Fruit fly (Drosophila melanogaster) whole organism, embryonic: ENCODE data around the gene alphaCOP.

Experiments used
- Atf3 ChIP-seq: fragments of 200-800 bp; sonication (Bioruptor generic); optimal IDR thresholded peaks from 3 replicates; lab custom pipeline; 2016; ENCODE audit warnings: missing biosample characterization, missing genetic modification characterization
- B-H2 ChIP-seq: fragments of 200-800 bp; sonication (Bioruptor generic); optimal IDR thresholded peaks from 2 replicates; lab custom pipeline; 2018; ENCODE audit warnings: missing biosample characterization, mild to moderate bottlenecking, missing genetic modification characterization
- Blimp-1 ChIP-seq: fragments of 200-800 bp; sonication (Bioruptor generic); optimal IDR thresholded peaks from 3 replicates; lab custom pipeline; 2018; ENCODE audit warnings: missing biosample characterization, missing genetic modification characterization, mild to moderate bottlenecking, moderate library complexity, missing genetic modification reagents
- CG10543 ChIP-seq: fragments of 200-800 bp; sonication (Bioruptor generic); optimal IDR thresholded peaks from 3 replicates; lab custom pipeline; 2017; ENCODE audit warnings: missing biosample characterization, mild to moderate bottlenecking, missing genetic modification characterization, moderate library complexity
- CG12219 ChIP-seq: fragments of 200-800 bp; sonication (Bioruptor generic); optimal IDR thresholded peaks from 3 replicates; lab custom pipeline; 2018; ENCODE audit warnings: missing biosample characterization, mild to moderate bottlenecking, missing genetic modification characterization
- CG15269 ChIP-seq: fragments of 200-800 bp; sonication (Bioruptor generic); optimal IDR thresholded peaks from 2 replicates; lab custom pipeline; 2018; ENCODE audit warnings: missing biosample characterization, mild to moderate bottlenecking, missing genetic modification characterization, moderate library complexity
- CG17186 ChIP-seq: fragments of 200-800 bp; sonication (Bioruptor generic); optimal IDR thresholded peaks from 3 replicates; lab custom pipeline; 2017; ENCODE audit warnings: missing biosample characterization, missing genetic modification reagents, missing genetic modification characterization
- CG1832 ChIP-seq: fragments of 200-800 bp; sonication (Bioruptor generic); optimal IDR thresholded peaks from 2 replicates; lab custom pipeline; 2017; ENCODE audit warnings: missing biosample characterization, mild to moderate bottlenecking, missing genetic modification characterization, inconsistent platforms
- CG18764 ChIP-seq: fragments of 200-800 bp; sonication (Bioruptor generic); optimal IDR thresholded peaks from 3 replicates; lab custom pipeline; 2016; ENCODE audit warnings: missing biosample characterization, missing genetic modification characterization
- CG2120 ChIP-seq: fragments of 200-800 bp; sonication (Bioruptor generic); optimal IDR thresholded peaks from 3 replicates; lab custom pipeline; 2016; ENCODE audit warnings: missing biosample characterization, missing genetic modification characterization
- CG31365 ChIP-seq: fragments of 200-800 bp; sonication (Bioruptor generic); optimal IDR thresholded peaks from 2 replicates; lab custom pipeline; 2018; ENCODE audit warnings: missing biosample characterization, mild to moderate bottlenecking, missing genetic modification characterization
- CG3163 ChIP-seq: fragments of 200-800 bp; sonication (Bioruptor generic); optimal IDR thresholded peaks from 3 replicates; lab custom pipeline; 2016; ENCODE audit warnings: missing biosample characterization, missing genetic modification characterization
- CG32772 ChIP-seq: fragments of 200-800 bp; sonication (Bioruptor generic); IDR thresholded peaks from 2 replicates; pipeline ENCODE4 v1.3.6; 2022; ENCODE audit warnings: missing biosample characterization, missing genetic modification characterization
- CG33557 ChIP-seq: fragments of 200-800 bp; sonication (Bioruptor generic); optimal IDR thresholded peaks from 2 replicates; lab custom pipeline; 2019; ENCODE audit warnings: missing biosample characterization, mild to moderate bottlenecking, missing genetic modification characterization, moderate library complexity
- CG3995 ChIP-seq: fragments of 200-800 bp; sonication (Bioruptor generic); optimal IDR thresholded peaks from 3 replicates; lab custom pipeline; 2016; ENCODE audit warnings: missing biosample characterization, missing genetic modification characterization
- CG43689 ChIP-seq: fragments of 200-800 bp; sonication (Bioruptor generic); IDR thresholded peaks from 2 replicates; pipeline ENCODE4 v1.3.6; 2022; ENCODE audit warnings: missing biosample characterization, missing genetic modification characterization
- CG4404 ChIP-seq: fragments of 200-800 bp; sonication (Bioruptor generic); IDR thresholded peaks from 2 replicates; pipeline ENCODE4 v1.3.6; 2022; ENCODE audit warnings: missing biosample characterization, missing genetic modification characterization
- CG6683 ChIP-seq: fragments of 200-800 bp; sonication (Bioruptor generic); optimal IDR thresholded peaks from 2 replicates; lab custom pipeline; 2017; ENCODE audit warnings: missing biosample characterization, mild to moderate bottlenecking, missing genetic modification characterization, missing genetic modification reagents
- CG6791 ChIP-seq: fragments of 200-800 bp; sonication (Bioruptor generic); IDR thresholded peaks from 3 replicates; pipeline ENCODE4 v1.3.6; 2022; ENCODE audit warnings: missing biosample characterization, missing genetic modification characterization; ENCODE audit not compliant: partially characterized antibody
- CG8478 ChIP-seq: fragments of >200 bp; optimal IDR thresholded peaks from 2 replicates; lab custom pipeline; 2018
- D ChIP-seq, 2 experiments: fragments of 200-800 bp in 1 of 2; fragments of >200 bp in 1 of 2; sonication (Bioruptor generic) in 1 of 2; optimal IDR thresholded peaks; 2 replicates in 1 of 2; 3 replicates in 1 of 2; lab custom pipeline; 2017; ENCODE audit warnings: mild to moderate bottlenecking in 1 of 2, missing biosample characterization in 1 of 2, missing genetic modification characterization in 1 of 2, missing genetic modification reagents in 1 of 2
- D19A ChIP-seq: fragments of 200-800 bp; optimal IDR thresholded peaks from 3 replicates; lab custom pipeline; 2019; ENCODE audit warnings: missing biosample characterization, mild to moderate bottlenecking, missing genetic modification characterization, moderate library complexity
- Dip3 ChIP-seq: fragments of 200-800 bp; sonication (Bioruptor generic); optimal IDR thresholded peaks from 3 replicates; lab custom pipeline; 2016; ENCODE audit warnings: missing biosample characterization, missing genetic modification characterization
- Ets65A ChIP-seq: fragments of 200-800 bp; sonication (Bioruptor generic); peaks from one replicate; lab custom pipeline; 2016; ENCODE audit warnings: missing biosample characterization, missing genetic modification characterization
- Hmr ChIP-seq: fragments of 200-800 bp; sonication (Bioruptor generic); optimal IDR thresholded peaks from 3 replicates; lab custom pipeline; 2017; ENCODE audit warnings: mild to moderate bottlenecking, missing biosample characterization, missing genetic modification reagents, missing genetic modification characterization
- Hr39 ChIP-seq: fragments of >200 bp; optimal IDR thresholded peaks from 2 replicates; lab custom pipeline; 2017
- Lim3 ChIP-seq: fragments of 200-800 bp; sonication (Bioruptor generic); IDR thresholded peaks from 2 replicates; pipeline ENCODE4 v1.3.6; 2022; ENCODE audit warnings: missing biosample characterization, missing genetic modification characterization
- Lpt ChIP-seq: fragments of >200 bp; optimal IDR thresholded peaks from 2 replicates; lab custom pipeline; 2018; ENCODE audit warnings: missing biosample characterization, missing genetic modification characterization
- Pdp1 ChIP-seq, 2 experiments: fragments of 200-800 bp; sonication (Bioruptor generic); optimal IDR thresholded peaks; 3 replicates each; lab custom pipeline; 2016; ENCODE audit warnings: missing biosample characterization in 2 of 2, missing genetic modification characterization in 2 of 2, mild to moderate bottlenecking in 1 of 2, moderate library complexity in 1 of 2
- Sox100B ChIP-seq: fragments of 200-800 bp; sonication (Bioruptor generic); optimal IDR thresholded peaks from 3 replicates; lab custom pipeline; 2018; ENCODE audit warnings: missing biosample characterization, mild to moderate bottlenecking, missing genetic modification characterization
- Trl ChIP-seq, 3 experiments: fragments of >200 bp in 2 of 3; fragments of 200-800 bp in 1 of 3; sonication (Bioruptor generic) in 1 of 3; optimal IDR thresholded peaks; 2 replicates in 1 of 3; 3 replicates in 2 of 3; lab custom pipeline; 2016 to 2017; ENCODE audit warnings: missing biosample characterization in 1 of 3, missing genetic modification characterization in 1 of 3
- bigmax ChIP-seq: fragments of 200-800 bp; sonication (Bioruptor generic); optimal IDR thresholded peaks from 2 replicates; lab custom pipeline; 2018; ENCODE audit warnings: missing biosample characterization, mild to moderate bottlenecking, missing genetic modification characterization
- bsh ChIP-seq, 2 experiments: fragments of 200-800 bp; sonication (Bioruptor generic); optimal IDR thresholded peaks; 2 replicates each; lab custom pipeline; 2017 to 2018; ENCODE audit warnings: mild to moderate bottlenecking in 2 of 2, missing biosample characterization in 2 of 2, missing genetic modification characterization in 2 of 2, moderate library complexity in 1 of 2
- chinmo ChIP-seq: fragments of 200-800 bp; sonication (Bioruptor generic); IDR thresholded peaks from 4 replicates; pipeline ENCODE4 v1.3.6; 2022; ENCODE audit warnings: missing biosample characterization, missing genetic modification characterization; ENCODE audit not compliant: partially characterized antibody
- fd102C ChIP-seq: fragments of 200-800 bp; sonication (Bioruptor generic); optimal IDR thresholded peaks from 2 replicates; lab custom pipeline; 2018; ENCODE audit warnings: missing biosample characterization, mild to moderate bottlenecking, missing genetic modification characterization, moderate library complexity
- fru ChIP-seq: fragments of >200 bp; optimal IDR thresholded peaks from 2 replicates; lab custom pipeline; 2017
- hbn ChIP-seq: fragments of 200-800 bp; sonication (Bioruptor generic); IDR thresholded peaks from 2 replicates; pipeline ENCODE4 v1.3.6; 2022; ENCODE audit warnings: missing biosample characterization, missing genetic modification characterization; ENCODE audit not compliant: partially characterized antibody
- insv ChIP-seq, 2 experiments: fragments of 200-800 bp; sonication (Bioruptor generic); optimal IDR thresholded peaks; 3 replicates each; lab custom pipeline; 2016 to 2018; ENCODE audit warnings: missing biosample characterization in 2 of 2, missing genetic modification characterization in 2 of 2
- kni ChIP-seq: fragments of 200-800 bp; sonication (Bioruptor generic); optimal IDR thresholded peaks from 3 replicates; lab custom pipeline; 2017; ENCODE audit warnings: mild to moderate bottlenecking, missing biosample characterization, missing genetic modification reagents, missing genetic modification characterization
- lbe ChIP-seq: fragments of 200-800 bp; sonication (Bioruptor generic); optimal IDR thresholded peaks from 2 replicates; lab custom pipeline; 2016; ENCODE audit warnings: missing biosample characterization, mild to moderate bottlenecking, missing genetic modification characterization
- nom ChIP-seq: fragments of 200-800 bp; sonication (Bioruptor generic); optimal IDR thresholded peaks from 2 replicates; lab custom pipeline; 2017; ENCODE audit warnings: missing biosample characterization, missing genetic modification characterization, mild to moderate bottlenecking, moderate library complexity, missing genetic modification reagents
- pita ChIP-seq: fragments of 200-800 bp; sonication (Bioruptor generic); optimal IDR thresholded peaks from 2 replicates; lab custom pipeline; 2017; ENCODE audit warnings: missing biosample characterization, mild to moderate bottlenecking, missing genetic modification characterization
- pnt ChIP-seq: fragments of 200-800 bp; sonication (Bioruptor generic); optimal IDR thresholded peaks from 3 replicates; lab custom pipeline; 2016; ENCODE audit warnings: missing biosample characterization, missing genetic modification characterization
- schlank ChIP-seq: fragments of 200-800 bp; sonication (Bioruptor generic); optimal IDR thresholded peaks from 2 replicates; lab custom pipeline; 2018; ENCODE audit warnings: missing biosample characterization, mild to moderate bottlenecking, missing genetic modification characterization
- sens-2 ChIP-seq: fragments of 200-800 bp; sonication (Bioruptor generic); IDR thresholded peaks from 2 replicates; pipeline ENCODE4 v1.3.6; 2022; ENCODE audit warnings: missing biosample characterization, missing genetic modification characterization
- tin ChIP-seq: fragments of 200-800 bp; sonication (Bioruptor generic); optimal IDR thresholded peaks from 3 replicates; lab custom pipeline; 2016; ENCODE audit warnings: missing biosample characterization, missing genetic modification characterization
- toy ChIP-seq: fragments of 200-800 bp; sonication (Bioruptor generic); IDR thresholded peaks from 2 replicates; pipeline ENCODE4 v1.3.6; 2022; ENCODE audit warnings: missing biosample characterization, missing genetic modification characterization
- tup ChIP-seq: fragments of 200-800 bp; sonication (Bioruptor generic); optimal IDR thresholded peaks from 2 replicates; lab custom pipeline; 2016; ENCODE audit warnings: missing biosample characterization, mild to moderate bottlenecking, missing genetic modification characterization, moderate library complexity
- wor ChIP-seq: fragments of 200-800 bp; sonication (Bioruptor generic); IDR thresholded peaks from 2 replicates; pipeline ENCODE4 v1.3.6; 2022; ENCODE audit warnings: missing biosample characterization, missing genetic modification characterization
- z ChIP-seq: fragments of 200-800 bp; sonication (Bioruptor generic); IDR thresholded peaks from 3 replicates; pipeline ENCODE4 v1.3.6; 2022; ENCODE audit warnings: missing biosample characterization, missing genetic modification characterization

The alphaCOP gene

DNA sequence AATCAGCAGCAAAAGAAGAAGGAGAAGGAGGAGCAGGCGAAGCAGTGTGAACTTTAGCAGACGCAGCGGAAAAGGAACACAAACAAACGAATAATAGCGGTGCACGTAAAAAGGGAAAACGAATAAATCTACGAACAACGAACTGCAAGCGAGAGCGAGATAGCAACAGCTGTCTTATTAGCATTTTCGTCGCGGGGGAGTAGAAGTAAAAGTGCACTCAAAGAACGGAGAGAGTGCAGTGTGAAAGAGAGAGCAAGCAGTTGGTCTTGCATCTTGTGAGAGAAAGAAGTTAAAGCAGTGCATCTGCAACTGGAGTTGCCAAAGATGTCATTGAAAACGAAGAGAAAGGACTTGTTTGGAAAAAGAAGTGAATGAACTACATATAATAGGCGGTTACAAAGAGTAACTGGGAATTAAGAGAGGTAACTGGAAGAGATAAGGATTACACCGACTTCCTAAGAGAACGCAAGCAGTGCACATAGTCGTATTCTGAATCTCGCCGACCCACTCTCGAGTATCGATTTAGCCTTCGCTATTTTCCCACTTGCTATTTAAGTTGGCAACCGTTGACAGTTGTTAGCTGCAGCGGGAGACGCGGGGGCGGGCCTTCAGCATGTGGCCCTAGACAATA is 52.1 kb downstream of the alphaCOP start (continued):
- TF ChIP-seq Sox100B (GFP tag; lab: Kevin White, UChicago) (no peak), pnt (GFP tag; lab: Kevin White, UChicago) (no peak), Lpt (GFP tag; lab: Kevin White, UChicago) (no peak), Trl (optimal IDR thresholded peaks at IDR 0.05; lab: Kevin White, UChicago) (peak in 1 of 2 experiments; percentile 86), Trl (GFP tag; optimal IDR thresholded peaks at IDR 0.05; lab: Kevin White, UChicago) (no peak), Lim3 (GFP tag; lab: Robert Waterston, UW) (no peak), CG6791 (GFP tag; lab: Robert Waterston, UW) (no peak), bsh (GFP tag; optimal IDR thresholded peaks at IDR 0.05; lab: Kevin White, UChicago) (peak in 1 of 2 experiments; percentile 14), CG15269 (tag; lab: Kevin White, UChicago) (no peak), D19A (no peak), Atf3 (GFP tag; lab: Kevin White, UChicago) (no peak), kni (GFP tag; lab: Kevin White, UChicago) (peak; percentile 19), Hmr (GFP tag; lab: Kevin White, UChicago) (no peak), tup (GFP tag; lab: Kevin White, UChicago) (no peak), CG3995 (GFP tag; lab: Kevin White, UChicago) (no peak), fru (no peak), CG10543 (no peak), CG18764 (GFP tag; lab: Kevin White, UChicago) (no peak), CG3163 (GFP tag; lab: Kevin White, UChicago) (peak; percentile 95), z (peak; percentile 94), bigmax (GFP tag; lab: Kevin White, UChicago) (no peak), CG31365 (peak; percentile 94), Ets65A (GFP tag; lab: Kevin White, UChicago) (peak; percentile 73), CG12219 (GFP tag; lab: Kevin White, UChicago) (no peak), CG6683 (GFP tag; lab: Kevin White, UChicago) (no peak), CG33557 (GFP tag; lab: Kevin White, UChicago) (peak; percentile 7), fd102C (GFP tag; lab: Kevin White, UChicago) (no peak), CG43689 (no peak), nom (peak; percentile 69), D (optimal IDR thresholded peaks at IDR 0.05; lab: Kevin White, UChicago) (peak; percentile 45), D (GFP tag; optimal IDR thresholded peaks at IDR 0.05; lab: Kevin White, UChicago) (no peak), CG32772 (no peak), schlank (tag; lab: Kevin White, UChicago) (no peak), wor (no peak), CG8478 (no peak), B-H2 (GFP tag; lab: Kevin White, UChicago) (no peak), Hr39 (lab: Kevin White, UChicago) (no peak), CG17186 (no peak), CG1832 (GFP tag; lab: Kevin White, UChicago) (peak; percentile 5), insv (GFP tag; optimal IDR thresholded peaks at IDR 0.05; lab: Kevin White, UChicago) (peak in 1 of 2 experiments; percentile 92), Blimp-1 (peak; percentile 95)

DNA sequence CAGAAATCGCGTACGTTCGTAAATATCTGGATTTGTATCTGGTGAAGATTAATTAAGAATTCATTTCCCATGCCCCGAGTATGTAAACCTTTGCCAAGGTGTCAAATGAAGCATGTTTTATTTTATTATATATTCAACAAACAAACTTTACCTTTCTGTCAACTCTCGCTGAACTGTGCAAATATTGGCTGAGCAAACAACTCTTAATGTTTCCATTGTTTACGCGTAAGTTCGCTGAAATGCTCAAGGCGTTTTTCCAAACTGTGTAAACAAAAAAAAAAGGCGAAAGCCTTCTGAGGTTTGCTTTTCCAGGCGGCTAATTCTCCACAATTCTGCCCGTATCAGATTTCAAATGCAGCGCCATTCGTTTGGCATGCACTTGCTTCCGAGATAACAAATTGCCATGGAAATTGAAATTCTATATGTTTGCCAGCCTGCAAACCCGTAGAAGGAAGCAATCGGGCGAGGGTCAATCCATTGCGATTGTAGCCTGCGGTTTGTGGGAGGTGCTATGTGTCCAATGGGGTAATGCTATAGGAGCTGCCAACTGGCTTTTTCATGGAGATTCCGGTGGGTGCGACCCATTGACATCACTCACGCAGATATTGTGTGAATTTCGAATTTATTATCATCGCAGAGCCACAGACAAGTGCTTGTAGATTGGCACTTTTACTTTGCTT is 53.2 kb downstream of the alphaCOP start:
- TF ChIP-seq CG4404 (GFP tag; lab: Robert Waterston, UW) (no peak), CG12219 (GFP tag; lab: Kevin White, UChicago) (peak; percentile 11), Pdp1 (GFP tag; optimal IDR thresholded peaks at IDR 0.05; lab: Kevin White, UChicago) (peak in 1 of 2 experiments; percentile 23), hbn (GFP tag; lab: Robert Waterston, UW) (no peak), tin (GFP tag; lab: Kevin White, UChicago) (no peak), Dip3 (GFP tag; lab: Kevin White, UChicago) (peak; percentile 84), sens-2 (GFP tag; lab: Robert Waterston, UW) (no peak), lbe (GFP tag; lab: Kevin White, UChicago) (peak; percentile 99), CG2120 (GFP tag; lab: Kevin White, UChicago) (peak; percentile 86), chinmo (GFP tag; lab: Robert Waterston, UW) (no peak), pita (GFP tag; lab: Kevin White, UChicago) (no peak), toy (GFP tag; lab: Robert Waterston, UW) (0 out of 2 replicates have a peak, but pooled peaks have one; percentile 18)
